Fruit fly (Drosophila melanogaster): Measurements from ENCODE around the gene CG3434.

- TF ChIP-seq fd96Ca (GFP tag; IDR thresholded peaks at IDR 0.05), result peak; percentile 92
- peak; percentile 91 for TF ChIP-seq EcR (GFP tag; optimal IDR thresholded peaks at IDR 0.05)
- TF ChIP-seq gl (tag; optimal IDR thresholded peaks at IDR 0.05), result peak; percentile 91
- TF ChIP-seq Pif1A (GFP tag; optimal IDR thresholded peaks at IDR 0.05), result peak; percentile 94
- peak; percentile 96 for TF ChIP-seq Ets98B (GFP tag; IDR thresholded peaks at IDR 0.05)
- TF ChIP-seq CG12605 (GFP tag; IDR thresholded peaks at IDR 0.05), result peak; percentile 93
- TF ChIP-seq CG15710 (tag; optimal IDR thresholded peaks at IDR 0.05), result peak; percentile 97
- peak; percentile 86 for TF ChIP-seq CG13204 (GFP tag; optimal IDR thresholded peaks at IDR 0.05)
- TF ChIP-seq CG32121 (GFP tag; IDR thresholded peaks at IDR 0.05), result peak; percentile 96
- TF ChIP-seq D1 (tag; optimal IDR thresholded peaks at IDR 0.05), result peak; percentile 96
- TF ChIP-seq CG8159 (tag; optimal IDR thresholded peaks at IDR 0.05), result peak; percentile 97
- peak; percentile 93 for TF ChIP-seq CG8301 (tag; optimal IDR thresholded peaks at IDR 0.05)
- TF ChIP-seq Snoo (tag; optimal IDR thresholded peaks at IDR 0.05), result peak; percentile 94
- peak; percentile 96 for TF ChIP-seq Pif1B (GFP tag; optimal IDR thresholded peaks at IDR 0.05)
These were observed 40.4 kb downstream of the CG3434 start for dm6 chr3L:9420054-9420818.

Measured in whole organism, pupa.